Fruit fly (Drosophila melanogaster) whole organism, wandering third instar larva: Measurements from ENCODE around the gene CG31643.

Experiments
- CrebA ChIP-seq: fragments of 200-800 bp; sonication (Bioruptor generic); optimal IDR thresholded peaks from 2 replicates; lab custom pipeline; 2016; ENCODE audit warnings: missing biosample characterization, mild to moderate bottlenecking, missing genetic modification characterization, borderline replicate concordance
- Hr83 ChIP-seq: fragments of 200-300 bp; sonication (Bioruptor generic); optimal IDR thresholded peaks from 2 replicates; lab custom pipeline; 2016; ENCODE audit warnings: missing biosample characterization, mild to moderate bottlenecking, missing genetic modification characterization, moderate library complexity; ENCODE audit not compliant: poor library complexity, severe bottlenecking
- Rel ChIP-seq, 2 experiments: fragments of 200-800 bp; sonication (Bioruptor generic) in 1 of 2; optimal IDR thresholded peaks; 2 replicates in 1 of 2; 3 replicates in 1 of 2; lab custom pipeline; 2016 to 2019; ENCODE audit warnings: mild to moderate bottlenecking in 2 of 2, missing biosample characterization in 2 of 2, missing genetic modification characterization in 2 of 2, moderate library complexity in 1 of 2
- br ChIP-seq: fragments of 200-800 bp; sonication (Bioruptor generic); optimal IDR thresholded peaks from 2 replicates; lab custom pipeline; 2016; ENCODE audit warnings: missing biosample characterization, missing genetic modification characterization
- dsf ChIP-seq: sonication (Bioruptor generic); optimal IDR thresholded peaks from 2 replicates; lab custom pipeline; 2016; ENCODE audit warnings: missing biosample characterization, missing genetic modification characterization, borderline replicate concordance
- rgr ChIP-seq: fragments of 200-800 bp; sonication (Bioruptor generic); optimal IDR thresholded peaks from 3 replicates; lab custom pipeline; 2016; ENCODE audit warnings: missing biosample characterization, mild to moderate bottlenecking, missing genetic modification characterization
- woc ChIP-seq: sonication (Bioruptor generic); optimal IDR thresholded peaks from 2 replicates; lab custom pipeline; 2016; ENCODE audit warnings: missing biosample characterization, mild to moderate bottlenecking, missing genetic modification characterization

The CG31643 gene

DNA sequence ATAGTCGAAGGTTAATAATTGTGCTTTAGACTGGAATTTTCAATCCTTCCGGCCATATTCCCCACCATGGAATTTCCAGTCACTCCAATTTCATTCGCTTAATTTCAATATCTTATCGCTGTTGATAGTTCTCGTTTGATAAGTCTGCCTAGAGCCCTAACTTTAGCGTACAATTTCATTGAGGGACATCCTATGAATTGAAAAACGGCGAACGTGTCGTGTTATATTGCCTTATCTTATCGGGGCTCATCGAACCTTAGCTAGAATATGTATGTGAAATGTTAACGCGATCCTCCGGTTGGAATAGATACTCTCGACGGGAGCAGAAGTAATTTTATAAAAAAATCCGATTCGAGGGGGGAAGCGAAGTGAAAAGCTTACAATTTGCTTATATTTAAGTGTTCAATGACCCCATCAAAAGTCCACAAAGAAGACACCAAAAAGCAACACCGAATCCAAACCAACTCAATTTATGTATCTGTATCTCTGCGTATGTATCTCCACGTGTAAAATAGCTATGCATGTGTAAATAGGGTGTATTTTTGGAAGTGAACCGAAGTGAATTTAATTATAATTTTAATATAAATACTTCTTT is 51.8 kb downstream of the CG31643 start:
- no peak for TF ChIP-seq Rel (GFP tag; optimal IDR thresholded peaks at IDR 0.05; lab: Kevin White, UChicago)
- peak; percentile 88 for TF ChIP-seq Rel (tag; optimal IDR thresholded peaks at IDR 0.05; lab: Kevin White, UChicago)
- no peak for TF ChIP-seq br (GFP tag; lab: Kevin White, UChicago)

dm6 chr2L:6090365-6090764 is 52.4 kb downstream of the CG31643 start:
- TF ChIP-seq woc (GFP tag; lab: Kevin White, UChicago) = no peak
- no peak for TF ChIP-seq dsf (GFP tag; lab: Kevin White, UChicago)
- no peak for TF ChIP-seq Rel (GFP tag; optimal IDR thresholded peaks at IDR 0.05; lab: Kevin White, UChicago)
- TF ChIP-seq Rel (tag; optimal IDR thresholded peaks at IDR 0.05; lab: Kevin White, UChicago) = peak; percentile 82
- TF ChIP-seq CrebA (GFP tag; lab: Kevin White, UChicago) = no peak
- TF ChIP-seq Hr83 (GFP tag; lab: Kevin White, UChicago) = no peak
- TF ChIP-seq rgr (GFP tag; lab: Kevin White, UChicago) = no peak
